Fruit fly (Drosophila melanogaster) Kc167 (cell line): ENCODE data around the gene CG17816.

Experiments used
- Sin3A ChIP-seq: fragments of >200 bp; optimal IDR thresholded peaks from 2 replicates; lab custom pipeline; 2018; ENCODE audit warnings: missing external identifiers
- h ChIP-seq: fragments of >200 bp; optimal IDR thresholded peaks from 3 replicates; lab custom pipeline; 2018; ENCODE audit warnings: missing external identifiers
- insv ChIP-seq: fragments of >200 bp; optimal IDR thresholded peaks from 3 replicates; lab custom pipeline; 2018; ENCODE audit warnings: missing external identifiers

- TF ChIP-seq Sin3A (lab: Kevin White, UChicago) (no peak), h (no peak), insv (lab: Kevin White, UChicago) (no peak)
These were observed 8.9 kb upstream of the CG17816 start for dm6 chr3R:7895457-7895856.
